Fruit fly (Drosophila melanogaster) whole organism, embryonic: ENCODE data around the gene dlp.

ENCODE experiments used
- Adf1 ChIP-seq: fragments of 200-800 bp; sonication (Bioruptor generic); IDR thresholded peaks from 2 replicates; pipeline ENCODE4 v1.3.6; 2022; ENCODE audit warnings: missing biosample characterization, missing genetic modification characterization
- Blimp-1 ChIP-seq: fragments of 200-800 bp; sonication (Bioruptor generic); optimal IDR thresholded peaks from 3 replicates; lab custom pipeline; 2018; ENCODE audit warnings: missing biosample characterization, missing genetic modification characterization, mild to moderate bottlenecking, moderate library complexity, missing genetic modification reagents
- CG10431 ChIP-seq: fragments of 200-800 bp; sonication (Bioruptor generic); optimal IDR thresholded peaks from 3 replicates; lab custom pipeline; 2018; ENCODE audit warnings: missing biosample characterization, mild to moderate bottlenecking, missing genetic modification characterization
- CG10565 ChIP-seq: fragments of 200-800 bp; sonication (Bioruptor generic); optimal IDR thresholded peaks from 3 replicates; lab custom pipeline; 2016; ENCODE audit warnings: missing biosample characterization, mild to moderate bottlenecking, missing genetic modification characterization
- CG11560 ChIP-seq: fragments of 200-800 bp; sonication (Bioruptor generic); IDR thresholded peaks from 3 replicates; pipeline ENCODE4 v1.3.6; 2022; ENCODE audit warnings: missing biosample characterization, missing genetic modification characterization
- CG12299 ChIP-seq: fragments of 200-800 bp; sonication (Bioruptor generic); optimal IDR thresholded peaks from 2 replicates; lab custom pipeline; 2018; ENCODE audit warnings: missing biosample characterization, mild to moderate bottlenecking, missing genetic modification characterization
- CG12391 ChIP-seq: fragments of 200-800 bp; sonication (Bioruptor generic); optimal IDR thresholded peaks from 3 replicates; lab custom pipeline; 2018; ENCODE audit warnings: missing biosample characterization, mild to moderate bottlenecking, missing genetic modification characterization, moderate library complexity
- CG13894 ChIP-seq: fragments of 200-800 bp; sonication (Bioruptor generic); optimal IDR thresholded peaks from 3 replicates; lab custom pipeline; 2018; ENCODE audit warnings: missing biosample characterization, mild to moderate bottlenecking, missing genetic modification characterization, moderate library complexity
- CG1529 ChIP-seq: fragments of 200-800 bp; sonication (Bioruptor generic); optimal IDR thresholded peaks from 3 replicates; lab custom pipeline; 2018; ENCODE audit warnings: missing biosample characterization, missing genetic modification characterization
- CG17912 ChIP-seq: fragments of 200-800 bp; sonication (Bioruptor generic); optimal IDR thresholded peaks from 2 replicates; lab custom pipeline; 2018; ENCODE audit warnings: missing biosample characterization, mild to moderate bottlenecking, missing genetic modification characterization
- CG1832 ChIP-seq: fragments of 200-800 bp; sonication (Bioruptor generic); optimal IDR thresholded peaks from 2 replicates; lab custom pipeline; 2017; ENCODE audit warnings: missing biosample characterization, mild to moderate bottlenecking, missing genetic modification characterization, inconsistent platforms
- CG18476 ChIP-seq: fragments of 200-800 bp; sonication (Bioruptor generic); optimal IDR thresholded peaks from 2 replicates; lab custom pipeline; 2016; ENCODE audit warnings: missing biosample characterization, mild to moderate bottlenecking, missing genetic modification characterization
- CG18599 ChIP-seq: fragments of 200-800 bp; sonication (Bioruptor generic); optimal IDR thresholded peaks from 3 replicates; lab custom pipeline; 2017; ENCODE audit warnings: missing biosample characterization, missing genetic modification characterization, mild to moderate bottlenecking, moderate library complexity, missing genetic modification reagents
- CG3838 ChIP-seq: fragments of 200-800 bp; sonication (Bioruptor generic); optimal IDR thresholded peaks from 3 replicates; lab custom pipeline; 2016; ENCODE audit warnings: missing biosample characterization, missing genetic modification characterization
- CG43689 ChIP-seq: fragments of 200-800 bp; sonication (Bioruptor generic); IDR thresholded peaks from 2 replicates; pipeline ENCODE4 v1.3.6; 2022; ENCODE audit warnings: missing biosample characterization, missing genetic modification characterization
- CG4707 ChIP-seq: fragments of 200-800 bp; sonication (Bioruptor generic); optimal IDR thresholded peaks from 2 replicates; lab custom pipeline; 2018; ENCODE audit warnings: missing biosample characterization, mild to moderate bottlenecking, missing genetic modification characterization, moderate library complexity
- CG7839 ChIP-seq: fragments of 200-800 bp; sonication (Bioruptor generic); optimal IDR thresholded peaks from 3 replicates; lab custom pipeline; 2018; ENCODE audit warnings: missing biosample characterization, mild to moderate bottlenecking, missing genetic modification characterization, moderate library complexity
- CG8290 ChIP-seq, 3 experiments: fragments of 200-800 bp; sonication (Bioruptor generic); optimal IDR thresholded peaks; 2 replicates each; lab custom pipeline; 2016 to 2019; ENCODE audit warnings: missing biosample characterization in 3 of 3, missing genetic modification characterization in 3 of 3, mild to moderate bottlenecking in 2 of 3, moderate library complexity in 1 of 3
- CG8924 ChIP-seq: fragments of 200-800 bp; optimal IDR thresholded peaks from 3 replicates; lab custom pipeline; 2019; ENCODE audit warnings: missing biosample characterization, mild to moderate bottlenecking, missing genetic modification characterization, moderate library complexity
- CG8944 ChIP-seq: fragments of 200-800 bp; sonication (Bioruptor generic); optimal IDR thresholded peaks from 3 replicates; lab custom pipeline; 2016; ENCODE audit warnings: missing biosample characterization, missing genetic modification characterization
- Dek ChIP-seq: fragments of 200-800 bp; sonication (Bioruptor generic); optimal IDR thresholded peaks from 3 replicates; lab custom pipeline; 2019; ENCODE audit warnings: missing biosample characterization, mild to moderate bottlenecking, missing genetic modification characterization, moderate library complexity
- Dip2 ChIP-seq: fragments of 200-800 bp; sonication (Bioruptor generic); IDR thresholded peaks from 2 replicates; pipeline ENCODE4 v1.3.6; 2022; ENCODE audit warnings: missing biosample characterization, missing genetic modification characterization
- E2f1 ChIP-seq: fragments of 200-800 bp; sonication (Bioruptor generic); IDR thresholded peaks from 2 replicates; pipeline ENCODE4 v1.3.6; 2022; ENCODE audit warnings: missing biosample characterization, missing genetic modification characterization
- HLH3B ChIP-seq: fragments of 200-800 bp; sonication (Bioruptor generic); IDR thresholded peaks from 2 replicates; pipeline ENCODE4 v1.3.6; 2022; ENCODE audit warnings: missing biosample characterization, missing genetic modification characterization
- HLH4C ChIP-seq: fragments of 200-800 bp; sonication (Bioruptor generic); IDR thresholded peaks from 3 replicates; pipeline ENCODE4 v1.3.6; 2022; ENCODE audit warnings: missing biosample characterization, missing genetic modification characterization; ENCODE audit not compliant: partially characterized antibody
- Mes4 ChIP-seq: fragments of 200-800 bp; sonication (Bioruptor generic); optimal IDR thresholded peaks from 2 replicates; lab custom pipeline; 2016; ENCODE audit warnings: missing biosample characterization, missing genetic modification characterization
- Poxn ChIP-seq: fragments of 200-800 bp; sonication (Bioruptor generic); IDR thresholded peaks from 2 replicates; pipeline ENCODE4 v1.3.6; 2022; ENCODE audit warnings: missing biosample characterization, missing genetic modification characterization
- ara ChIP-seq: fragments of 200-800 bp; sonication (Bioruptor generic); IDR thresholded peaks from 2 replicates; pipeline ENCODE4 v1.3.6; 2022; ENCODE audit warnings: missing biosample characterization, missing genetic modification characterization
- ato ChIP-seq: fragments of 200-800 bp; sonication (Bioruptor generic); IDR thresholded peaks from 2 replicates; pipeline ENCODE4 v1.3.6; 2022; ENCODE audit warnings: missing biosample characterization, missing genetic modification characterization; ENCODE audit not compliant: partially characterized antibody
- cg ChIP-seq: fragments of 200-800 bp; sonication (Bioruptor generic); optimal IDR thresholded peaks from 3 replicates; lab custom pipeline; 2019; ENCODE audit warnings: missing biosample characterization, mild to moderate bottlenecking, missing genetic modification characterization, moderate library complexity
- crc ChIP-seq: fragments of 200-800 bp; sonication (Bioruptor generic); optimal IDR thresholded peaks from 2 replicates; lab custom pipeline; 2016; ENCODE audit warnings: missing biosample characterization, missing genetic modification characterization
- crp ChIP-seq, 2 experiments: fragments of 200-800 bp; sonication (Bioruptor generic); optimal IDR thresholded peaks; 2 replicates in 1 of 2; 3 replicates in 1 of 2; lab custom pipeline; 2017; ENCODE audit warnings: missing biosample characterization in 2 of 2, missing genetic modification characterization in 2 of 2, mild to moderate bottlenecking in 1 of 2, moderate library complexity in 1 of 2
- disco-r ChIP-seq: fragments of 200-800 bp; sonication (Bioruptor generic); optimal IDR thresholded peaks from 2 replicates; lab custom pipeline; 2016; ENCODE audit warnings: missing biosample characterization, missing genetic modification characterization
- dm ChIP-seq: fragments of 200-800 bp; sonication (Bioruptor generic); optimal IDR thresholded peaks from 3 replicates; lab custom pipeline; 2016; ENCODE audit warnings: missing biosample characterization, missing genetic modification characterization
- dmrt99B ChIP-seq: fragments of 200-800 bp; sonication (Bioruptor generic); optimal IDR thresholded peaks from 2 replicates; lab custom pipeline; 2018; ENCODE audit warnings: missing biosample characterization, mild to moderate bottlenecking, missing genetic modification characterization, moderate library complexity
- esg ChIP-seq: fragments of 200-800 bp; sonication (Bioruptor generic); conservative IDR thresholded peaks from 2 replicates; pipeline ENCODE4 v1.3.6; 2022; ENCODE audit warnings: missing biosample characterization, missing genetic modification characterization
- hb ChIP-seq: fragments of 200-800 bp; sonication (Bioruptor generic); IDR thresholded peaks from 3 replicates; pipeline ENCODE4 v1.3.6; 2022; ENCODE audit warnings: missing biosample characterization, missing genetic modification characterization; ENCODE audit not compliant: partially characterized antibody
- jigr1 ChIP-seq: fragments of 200-800 bp; sonication (Bioruptor generic); IDR thresholded peaks from 3 replicates; pipeline ENCODE4 v1.3.6; 2022; ENCODE audit warnings: missing biosample characterization, missing genetic modification characterization
- ken ChIP-seq: fragments of 200-800 bp; sonication (Bioruptor generic); IDR thresholded peaks from 3 replicates; pipeline ENCODE4 v1.3.6; 2022; ENCODE audit warnings: missing biosample characterization, missing genetic modification characterization
- lilli ChIP-seq: fragments of 200-800 bp; sonication (Bioruptor generic); optimal IDR thresholded peaks from 3 replicates; lab custom pipeline; 2016; ENCODE audit warnings: missing biosample characterization, missing genetic modification characterization
- pnt ChIP-seq: fragments of 200-800 bp; sonication (Bioruptor generic); optimal IDR thresholded peaks from 3 replicates; lab custom pipeline; 2016; ENCODE audit warnings: missing biosample characterization, missing genetic modification characterization
- ro ChIP-seq: fragments of 200-800 bp; sonication (Bioruptor generic); IDR thresholded peaks from 2 replicates; pipeline ENCODE4 v1.3.6; 2022; ENCODE audit warnings: missing biosample characterization, missing genetic modification characterization
- sens ChIP-seq: fragments of 200-800 bp; sonication (Bioruptor generic); peaks from one replicate; lab custom pipeline; 2016; ENCODE audit warnings: missing biosample characterization, missing genetic modification characterization
- seq ChIP-seq: fragments of 200-800 bp; sonication (Bioruptor generic); IDR thresholded peaks from 2 replicates; pipeline ENCODE4 v1.3.6; 2022; ENCODE audit warnings: missing biosample characterization, missing genetic modification characterization
- so ChIP-seq: fragments of 200-800 bp; sonication (Bioruptor generic); IDR thresholded peaks from 3 replicates; pipeline ENCODE4 v1.3.6; 2022; ENCODE audit warnings: missing biosample characterization, missing genetic modification characterization
- sob ChIP-seq: fragments of 200-800 bp; sonication (Bioruptor generic); IDR thresholded peaks from 2 replicates; pipeline ENCODE4 v1.3.6; 2022; ENCODE audit warnings: missing biosample characterization, missing genetic modification characterization
- toy ChIP-seq: fragments of 200-800 bp; sonication (Bioruptor generic); IDR thresholded peaks from 2 replicates; pipeline ENCODE4 v1.3.6; 2022; ENCODE audit warnings: missing biosample characterization, missing genetic modification characterization
- wdn ChIP-seq: fragments of 200-800 bp; sonication (Bioruptor generic); IDR thresholded peaks from 2 replicates; pipeline ENCODE4 v1.3.6; 2022; ENCODE audit warnings: missing biosample characterization, missing genetic modification characterization
- yki ChIP-seq: fragments of >200 bp; optimal IDR thresholded peaks from 3 replicates; lab custom pipeline; 2018
- z ChIP-seq: fragments of 200-800 bp; sonication (Bioruptor generic); IDR thresholded peaks from 3 replicates; pipeline ENCODE4 v1.3.6; 2022; ENCODE audit warnings: missing biosample characterization, missing genetic modification characterization

dlp gene

dm6 chr3L:14616085-14617026, 16.0 kb upstream of the dlp start:
- TF ChIP-seq toy (no peak), Mes4 (GFP tag; lab: Kevin White, UChicago) (no peak), CG4707 (GFP tag; lab: Kevin White, UChicago) (no peak), hb (GFP tag; lab: Robert Waterston, UW) (no peak), seq (GFP tag; lab: Robert Waterston, UW) (no peak), CG43689 (GFP tag; lab: Robert Waterston, UW) (no peak), E2f1 (GFP tag; lab: Robert Waterston, UW) (no peak), CG8924 (peak; percentile 4), dmrt99B (tag; lab: Kevin White, UChicago) (peak; percentile 3), ken (GFP tag; lab: Robert Waterston, UW) (no peak), HLH3B (no peak), pnt (GFP tag; lab: Kevin White, UChicago) (no peak), crp (GFP tag; optimal IDR thresholded peaks at IDR 0.05; lab: Kevin White, UChicago) (no peak), so (GFP tag; lab: Robert Waterston, UW) (no peak), yki (lab: Kevin White, UChicago) (no peak), Adf1 (GFP tag; lab: Robert Waterston, UW) (no peak), ro (no peak), esg (GFP tag; lab: Robert Waterston, UW) (no peak), CG11560 (tag; lab: Robert Waterston, UW) (no peak), CG10565 (no peak), Poxn (GFP tag; lab: Robert Waterston, UW) (no peak), CG17912 (GFP tag; lab: Kevin White, UChicago) (no peak), sens (GFP tag; lab: Kevin White, UChicago) (no peak), CG12299 (tag; lab: Kevin White, UChicago) (no peak), dm (GFP tag; lab: Kevin White, UChicago) (no peak), CG10431 (GFP tag; lab: Kevin White, UChicago) (no peak), ara (GFP tag; lab: Robert Waterston, UW) (no peak), sob (GFP tag; lab: Robert Waterston, UW) (no peak), HLH4C (GFP tag; lab: Robert Waterston, UW) (no peak), CG18476 (GFP tag; lab: Kevin White, UChicago) (no peak), lilli (GFP tag; lab: Kevin White, UChicago) (no peak), CG7839 (tag; lab: Kevin White, UChicago) (peak; percentile 31), jigr1 (GFP tag; lab: Robert Waterston, UW) (no peak), CG1832 (GFP tag; lab: Kevin White, UChicago) (no peak), wdn (GFP tag; lab: Robert Waterston, UW) (no peak), CG18599 (GFP tag; lab: Kevin White, UChicago) (peak; percentile 18), CG8290 (GFP tag; optimal IDR thresholded peaks at IDR 0.05; lab: Kevin White, UChicago) (no peak), CG8290 (tag; optimal IDR thresholded peaks at IDR 0.05; lab: Kevin White, UChicago) (no peak), Dip2 (GFP tag; lab: Robert Waterston, UW) (no peak), disco-r (GFP tag; lab: Kevin White, UChicago) (no peak), CG13894 (peak; percentile 92), cg (no peak), ato (no peak), CG8944 (GFP tag; lab: Kevin White, UChicago) (no peak), CG12391 (tag; lab: Kevin White, UChicago) (peak; percentile 39), CG3838 (GFP tag; lab: Kevin White, UChicago) (no peak), CG1529 (GFP tag; lab: Kevin White, UChicago) (no peak), z (GFP tag; lab: Robert Waterston, UW) (no peak), Dek (no peak), Blimp-1 (GFP tag; lab: Kevin White, UChicago) (peak; percentile 43), crc (GFP tag; lab: Kevin White, UChicago) (no peak)
